Worm (Caenorhabditis elegans): Measurements from ENCODE around the gene hpo-34.

hpo-34 gene

DNA sequence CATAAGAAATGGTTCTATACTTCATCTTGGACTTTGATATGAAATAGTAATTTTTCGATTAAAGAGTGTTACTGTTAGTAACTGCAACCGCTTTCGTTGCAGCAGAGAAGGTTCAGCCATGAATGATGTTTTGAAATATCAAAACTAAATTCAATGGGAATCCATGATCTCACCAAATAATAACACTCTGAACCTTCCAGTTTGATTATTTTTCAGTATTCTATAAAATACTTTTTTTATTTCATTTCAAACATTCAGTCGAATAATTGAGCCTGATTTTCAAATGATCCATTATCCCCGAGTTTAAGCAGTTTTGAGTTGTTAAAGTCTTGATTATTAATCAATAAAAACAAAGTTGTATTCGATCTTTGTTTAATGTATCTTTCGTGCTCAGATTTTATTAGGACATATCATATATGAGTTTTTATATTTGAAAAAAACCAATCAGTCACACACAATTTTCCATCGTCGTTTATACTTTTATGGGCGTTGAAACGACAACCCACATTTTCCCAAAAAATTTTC lies 18.4 kb upstream of the hpo-34 start, which contains the start of gene gcp-2.2:
Gene gcp-2.2, plus strand, starts transcription at position 475 of the 525 bp plus-strand sequence.
- no peak for TF ChIP-seq sptf-1 (tag; optimal IDR thresholded peaks at IDR 0.05)
- no peak for TF ChIP-seq ces-1 (GFP tag; optimal IDR thresholded peaks at IDR 0.05)
- no peak for TF ChIP-seq lin-13 (tag; optimal IDR thresholded peaks at IDR 0.05)
- no peak for TF ChIP-seq tbx-8 (GFP tag; optimal IDR thresholded peaks at IDR 0.05)
- TF ChIP-seq bed-3 (GFP tag; optimal IDR thresholded peaks at IDR 0.05): no peak
- no peak for TF ChIP-seq M03D4.4 (tag; optimal IDR thresholded peaks at IDR 0.05)
- no peak for TF ChIP-seq unc-39 (tag; optimal IDR thresholded peaks at IDR 0.05)
- no peak for TF ChIP-seq snpc-4 (tag; optimal IDR thresholded peaks at IDR 0.05)
- no peak for TF ChIP-seq nhr-28 (tag; optimal IDR thresholded peaks at IDR 0.05)
- no peak for TF ChIP-seq flh-1 (GFP tag; optimal IDR thresholded peaks at IDR 0.05)
- no peak for TF ChIP-seq lin-32 (GFP tag; optimal IDR thresholded peaks at IDR 0.05)
- TF ChIP-seq ceh-83 (GFP tag; optimal IDR thresholded peaks at IDR 0.05): no peak
- TF ChIP-seq elt-3 (tag; optimal IDR thresholded peaks at IDR 0.05): no peak
- no peak for TF ChIP-seq mls-2 (tag; optimal IDR thresholded peaks at IDR 0.05)
- TF ChIP-seq ham-2 (GFP tag; optimal IDR thresholded peaks at IDR 0.05): no peak
- no peak for TF ChIP-seq elt-1 (tag; optimal IDR thresholded peaks at IDR 0.05; ENCODE audit: borderline replicate concordance, insufficient read depth)

DNA sequence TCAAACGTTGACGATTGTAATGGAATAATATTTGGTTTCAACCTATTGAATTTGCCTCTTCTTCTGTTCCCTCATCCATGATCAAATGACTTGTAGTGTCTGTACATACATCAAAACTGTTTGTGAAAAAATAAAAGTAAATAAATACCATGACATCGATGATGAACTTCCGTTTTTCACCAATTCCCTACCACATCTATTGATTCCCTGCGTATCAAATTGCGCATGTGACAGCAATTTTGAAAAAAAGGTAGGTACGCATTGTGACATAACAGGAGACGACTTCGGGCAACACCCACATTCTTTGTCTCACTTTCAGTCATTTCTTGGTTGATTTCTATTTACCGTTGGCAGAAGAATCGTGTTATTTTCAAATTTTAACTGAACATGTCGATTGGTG lies 17.5 kb upstream of the hpo-34 start, which contains the start of gene C35C5.9:
Gene C35C5.9, plus strand, starts transcription at position 161 of the 400 bp plus-strand sequence.
- TF ChIP-seq zip-8 (tag; optimal IDR thresholded peaks at IDR 0.05) (no peak), ztf-11 (tag; optimal IDR thresholded peaks at IDR 0.05) (no peak)

DNA sequence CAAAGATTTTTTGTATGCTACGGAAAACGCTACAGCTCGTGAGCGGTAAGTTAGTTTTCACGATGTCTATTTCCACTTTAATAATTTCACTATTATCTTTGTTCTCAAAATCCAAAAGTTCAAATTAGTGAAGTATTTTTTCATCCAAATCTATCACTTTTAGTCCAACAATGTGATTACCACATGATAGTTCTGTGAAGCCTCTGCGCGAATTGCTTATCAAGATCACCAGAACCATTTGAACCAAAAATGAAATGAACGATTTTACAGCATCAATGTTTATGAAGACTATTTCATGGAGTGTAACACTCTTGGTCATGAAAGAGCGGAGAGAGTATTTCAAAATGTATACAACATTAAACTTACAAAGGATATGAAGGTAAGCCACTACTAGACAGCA lies 15.6 kb upstream of the hpo-34 start:
- TF ChIP-seq nhr-12 (tag; optimal IDR thresholded peaks at IDR 0.05) (no peak), sem-2 (GFP tag; optimal IDR thresholded peaks at IDR 0.05) (no peak), cnd-1 (tag; optimal IDR thresholded peaks at IDR 0.05) (no peak), ceh-43 (GFP tag; optimal IDR thresholded peaks at IDR 0.05) (no peak), lsy-2 (tag; optimal IDR thresholded peaks at IDR 0.05) (no peak), sptf-1 (tag; optimal IDR thresholded peaks at IDR 0.05) (no peak), M03D4.4 (tag; optimal IDR thresholded peaks at IDR 0.05) (no peak), ces-1 (GFP tag; optimal IDR thresholded peaks at IDR 0.05) (no peak), flh-1 (GFP tag; optimal IDR thresholded peaks at IDR 0.05) (no peak), ztf-11 (tag; optimal IDR thresholded peaks at IDR 0.05) (no peak), unc-39 (tag; optimal IDR thresholded peaks at IDR 0.05) (no peak), ceh-39 (tag; optimal IDR thresholded peaks at IDR 0.05) (no peak), snpc-4 (tag; optimal IDR thresholded peaks at IDR 0.05) (no peak), zip-8 (tag; optimal IDR thresholded peaks at IDR 0.05) (no peak)

DNA sequence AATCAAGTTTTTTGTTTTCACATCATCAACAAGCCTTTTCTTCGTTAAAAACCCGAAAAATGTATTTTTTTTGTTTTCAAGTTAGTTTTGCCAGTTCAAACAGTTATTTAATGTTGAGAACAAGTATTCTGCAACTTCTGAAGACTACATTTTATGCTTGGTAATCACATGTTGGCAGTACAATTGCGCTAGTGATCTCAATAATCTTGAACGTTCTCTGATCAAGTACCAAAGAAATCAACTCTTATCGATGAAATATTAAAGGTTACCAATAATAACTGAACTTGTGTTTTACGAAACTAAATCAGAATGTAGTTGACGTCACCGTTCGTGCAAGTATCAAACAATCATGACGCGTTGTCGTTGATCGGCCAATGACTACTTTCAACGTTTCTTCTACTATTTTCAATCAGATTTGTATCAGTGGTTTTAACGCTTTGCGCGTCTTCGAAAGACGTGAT lies 14.7 kb upstream of the hpo-34 start, which contains the start of gene C35C5.8:
Gene C35C5.8, plus strand, starts transcription at position 51 of the 461 bp plus-strand sequence.
- TF ChIP-seq snpc-4 (tag; optimal IDR thresholded peaks at IDR 0.05) (no peak), elt-3 (tag; optimal IDR thresholded peaks at IDR 0.05) (no peak), ceh-39 (tag; optimal IDR thresholded peaks at IDR 0.05) (no peak), zip-8 (tag; optimal IDR thresholded peaks at IDR 0.05) (no peak), ham-2 (GFP tag; optimal IDR thresholded peaks at IDR 0.05) (no peak), nhr-2 (tag; optimal IDR thresholded peaks at IDR 0.05) (no peak), ceh-83 (GFP tag; optimal IDR thresholded peaks at IDR 0.05) (no peak), nhr-12 (tag; optimal IDR thresholded peaks at IDR 0.05) (no peak), nhr-237 (tag; optimal IDR thresholded peaks at IDR 0.05) (no peak)

DNA sequence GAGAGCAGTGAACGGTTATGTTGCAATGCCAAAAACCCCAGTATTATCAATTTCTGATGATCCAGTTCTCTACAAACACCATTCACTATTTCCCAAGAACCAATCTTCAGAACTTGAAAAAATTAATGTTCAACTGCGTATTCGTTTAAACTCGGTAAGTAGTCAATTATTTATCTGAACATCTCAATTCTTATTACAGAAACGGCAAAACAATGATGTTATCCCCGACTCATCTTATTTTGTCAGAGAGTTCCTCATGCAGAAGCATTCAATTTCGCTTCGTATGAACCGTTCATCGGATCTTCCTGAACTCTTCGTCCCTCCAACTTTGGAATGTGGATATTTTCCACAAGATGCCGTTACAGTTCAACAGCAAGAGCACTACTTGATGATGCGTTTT lies 4.8 kb upstream of the hpo-34 start:
- TF ChIP-seq lin-13 (tag; optimal IDR thresholded peaks at IDR 0.05) (no peak), mls-2 (tag; optimal IDR thresholded peaks at IDR 0.05) (no peak), ham-2 (GFP tag; optimal IDR thresholded peaks at IDR 0.05) (no peak), sptf-1 (tag; optimal IDR thresholded peaks at IDR 0.05) (no peak), nhr-237 (tag; optimal IDR thresholded peaks at IDR 0.05) (no peak), bed-3 (GFP tag; optimal IDR thresholded peaks at IDR 0.05) (no peak), ces-1 (GFP tag; optimal IDR thresholded peaks at IDR 0.05) (no peak), sem-2 (GFP tag; optimal IDR thresholded peaks at IDR 0.05) (no peak), mep-1 (tag; optimal IDR thresholded peaks at IDR 0.05) (no peak), elt-1 (tag; optimal IDR thresholded peaks at IDR 0.05; ENCODE audit: borderline replicate concordance, insufficient read depth) (no peak), nhr-12 (tag; optimal IDR thresholded peaks at IDR 0.05) (no peak), elt-3 (tag; optimal IDR thresholded peaks at IDR 0.05) (no peak), nhr-28 (tag; optimal IDR thresholded peaks at IDR 0.05) (no peak), unc-39 (tag; optimal IDR thresholded peaks at IDR 0.05) (no peak), mab-5 (tag; optimal IDR thresholded peaks at IDR 0.05) (no peak), snpc-4 (tag; optimal IDR thresholded peaks at IDR 0.05) (no peak), hlh-1 (tag; optimal IDR thresholded peaks at IDR 0.05) (no peak)
